Fruit fly (Drosophila melanogaster) ovary, adult (tissue): ENCODE measurements around the gene Rab7.
A peak's percentile ranks its signal among the peaks of the same experiment; 100 is the strongest.

ENCODE experiments used
- CG17801 ChIP-seq: fragments of 200-800 bp; optimal IDR thresholded peaks from 2 replicates; lab custom pipeline; 2019; ENCODE audit warnings: missing biosample characterization, mild to moderate bottlenecking, missing genetic modification characterization, moderate library complexity; ENCODE audit not compliant: partially characterized antibody

Gene Rab7

DNA sequence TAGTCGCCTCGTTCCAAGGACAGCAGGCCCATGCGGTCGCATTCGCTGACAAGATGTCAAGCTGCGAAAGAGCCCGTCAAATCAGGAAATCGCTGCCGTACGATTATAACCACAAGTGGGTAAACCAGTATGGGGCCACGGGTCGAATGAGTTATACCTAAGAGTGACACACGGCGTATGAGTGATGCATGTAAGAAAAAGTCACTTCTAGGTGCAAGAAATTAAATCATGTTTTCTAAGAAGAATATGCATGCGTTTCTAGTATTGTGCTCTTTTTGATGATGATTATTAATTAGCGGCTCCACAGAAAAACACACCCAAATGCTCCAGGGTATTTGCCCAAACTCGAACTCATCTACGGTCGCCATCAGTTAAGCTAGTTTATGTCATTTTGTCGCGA lies 24.8 kb downstream of the Rab7 start:
- no peak for TF ChIP-seq CG17801 (GFP tag; lab: Kevin White, UChicago)

DNA sequence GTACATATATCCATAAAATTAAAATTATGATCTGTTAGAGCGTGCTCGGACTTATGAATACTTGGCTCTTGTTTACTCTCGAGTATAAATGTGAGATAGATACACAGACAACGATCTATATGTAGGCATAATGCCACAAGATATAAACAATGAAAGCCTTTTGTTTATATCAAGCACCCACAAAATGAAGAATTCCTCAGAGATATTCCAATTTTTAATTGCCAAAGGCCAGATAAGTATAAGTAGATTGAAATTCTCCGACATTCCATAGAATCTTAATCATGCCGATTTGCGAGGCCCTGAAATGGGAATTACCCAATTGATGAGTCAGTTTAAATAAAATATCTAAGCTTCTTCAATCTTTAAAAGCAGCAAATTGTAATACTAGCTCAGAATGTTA lies 29.1 kb downstream of the Rab7 start:
- no peak for TF ChIP-seq CG17801 (GFP tag; lab: Kevin White, UChicago)

DNA sequence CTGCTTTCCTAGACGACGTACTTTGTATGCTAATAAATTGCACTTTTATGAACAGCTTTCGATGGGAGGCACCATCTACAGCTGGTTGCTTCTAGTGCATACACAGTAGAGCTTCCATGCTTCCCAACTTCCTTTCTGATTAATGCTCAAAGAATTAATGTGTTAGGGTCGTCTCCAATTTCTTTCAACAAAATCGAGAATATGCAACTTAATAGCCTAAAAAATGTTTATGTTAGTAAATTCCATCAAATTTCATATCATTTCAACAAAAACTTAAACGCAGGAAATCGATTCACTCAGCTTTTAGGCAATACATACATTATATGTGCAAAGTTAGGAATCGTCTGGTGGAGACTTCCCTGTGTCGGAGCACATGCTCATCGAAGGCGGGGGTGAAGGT lies 31.3 kb downstream of the Rab7 start:
- no peak for TF ChIP-seq CG17801 (GFP tag; lab: Kevin White, UChicago)

DNA sequence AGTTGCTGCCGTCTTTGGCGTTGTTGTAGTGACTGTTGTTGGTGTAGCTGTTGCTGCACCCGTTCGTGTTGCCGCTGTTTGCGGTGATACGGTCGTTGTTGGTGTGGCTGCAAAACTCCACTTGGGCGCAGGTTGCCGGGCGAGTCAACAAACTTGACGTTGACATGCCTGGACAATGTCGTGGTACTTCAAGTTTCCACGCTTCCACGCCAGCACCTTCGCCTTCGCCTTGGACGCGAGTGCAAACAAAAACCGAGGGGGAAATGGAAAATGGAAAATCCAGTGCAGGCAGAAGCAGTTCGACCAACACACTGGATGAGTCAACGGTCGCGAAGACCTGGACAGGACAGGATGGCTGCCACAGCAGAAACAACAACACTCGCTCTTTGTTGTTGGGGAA lies 31.9 kb downstream of the Rab7 start:
- TF ChIP-seq CG17801 (GFP tag; lab: Kevin White, UChicago): no peak

DNA sequence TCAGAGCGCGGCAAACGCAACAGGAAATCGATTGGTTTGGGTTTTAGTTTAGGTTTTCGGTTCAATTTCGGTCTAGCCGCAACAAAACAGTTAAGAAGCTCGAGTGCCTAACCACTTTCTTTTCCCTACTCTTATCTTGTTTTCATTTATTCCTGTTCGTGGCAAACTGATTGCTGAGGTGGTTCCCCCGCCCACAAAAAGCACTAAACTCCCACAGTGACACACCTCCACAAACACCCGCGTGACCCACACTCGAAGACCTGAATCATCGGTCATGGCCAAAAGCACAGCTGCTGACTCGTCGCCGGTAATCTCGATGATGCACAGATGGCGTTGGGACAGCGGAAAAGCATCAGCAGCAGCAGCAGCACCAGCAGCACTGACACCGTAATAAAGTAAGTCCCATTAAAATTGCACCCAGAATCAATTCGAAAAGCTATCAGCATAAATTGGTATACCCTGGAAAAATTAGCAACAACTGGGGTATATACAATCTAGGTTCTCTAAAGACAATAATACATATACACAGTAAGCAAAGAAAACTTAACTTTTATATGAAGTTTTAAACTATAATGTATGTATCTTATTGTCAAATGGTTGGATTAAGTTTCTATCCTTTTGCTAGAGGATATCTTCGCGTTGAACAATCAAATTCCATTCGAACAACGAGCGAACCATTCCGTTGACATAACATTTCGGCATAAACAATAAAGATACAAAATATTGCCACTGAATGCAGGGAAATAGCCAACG lies 33.1 kb downstream of the Rab7 start:
- TF ChIP-seq CG17801 (GFP tag; lab: Kevin White, UChicago): no peak

DNA sequence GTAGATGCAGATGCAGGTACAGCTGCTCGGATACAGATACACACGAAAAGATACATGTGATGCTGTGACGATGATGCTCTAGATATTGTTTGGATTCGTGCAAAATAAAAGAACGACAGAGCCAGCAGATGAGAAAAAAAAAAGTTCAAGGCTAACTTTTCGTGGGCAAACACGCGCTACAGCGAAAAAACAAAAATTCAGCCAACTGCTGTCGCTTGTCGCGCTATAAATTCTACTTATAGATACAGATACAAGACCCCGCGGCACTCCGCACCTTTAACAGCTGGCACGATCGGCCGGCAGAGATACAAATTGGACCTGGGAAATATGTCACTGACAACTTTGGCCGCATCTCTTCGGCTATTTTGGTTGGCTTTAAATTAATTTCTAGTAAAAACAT lies 33.7 kb downstream of the Rab7 start:
- no peak for TF ChIP-seq CG17801 (GFP tag; lab: Kevin White, UChicago)

DNA sequence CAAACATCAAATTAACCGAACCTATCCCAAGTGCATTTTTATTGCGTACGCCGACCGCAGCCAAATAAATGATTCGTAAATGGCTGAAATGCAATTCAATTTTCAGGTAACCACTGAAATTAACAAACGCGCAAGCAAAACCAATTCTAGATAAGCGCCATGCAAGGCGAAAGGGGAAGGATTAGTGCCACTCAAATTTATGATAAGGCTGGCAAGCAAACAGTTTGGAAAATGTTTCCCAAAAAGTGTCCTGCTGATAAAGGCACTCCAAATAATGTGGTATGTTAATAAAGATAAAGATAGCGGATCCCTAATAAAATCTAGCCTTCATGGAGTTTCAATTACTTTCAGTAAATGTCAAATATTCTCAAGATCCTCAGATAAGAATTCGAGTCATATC lies 34.4 kb downstream of the Rab7 start:
- TF ChIP-seq CG17801 (GFP tag; lab: Kevin White, UChicago): no peak

DNA sequence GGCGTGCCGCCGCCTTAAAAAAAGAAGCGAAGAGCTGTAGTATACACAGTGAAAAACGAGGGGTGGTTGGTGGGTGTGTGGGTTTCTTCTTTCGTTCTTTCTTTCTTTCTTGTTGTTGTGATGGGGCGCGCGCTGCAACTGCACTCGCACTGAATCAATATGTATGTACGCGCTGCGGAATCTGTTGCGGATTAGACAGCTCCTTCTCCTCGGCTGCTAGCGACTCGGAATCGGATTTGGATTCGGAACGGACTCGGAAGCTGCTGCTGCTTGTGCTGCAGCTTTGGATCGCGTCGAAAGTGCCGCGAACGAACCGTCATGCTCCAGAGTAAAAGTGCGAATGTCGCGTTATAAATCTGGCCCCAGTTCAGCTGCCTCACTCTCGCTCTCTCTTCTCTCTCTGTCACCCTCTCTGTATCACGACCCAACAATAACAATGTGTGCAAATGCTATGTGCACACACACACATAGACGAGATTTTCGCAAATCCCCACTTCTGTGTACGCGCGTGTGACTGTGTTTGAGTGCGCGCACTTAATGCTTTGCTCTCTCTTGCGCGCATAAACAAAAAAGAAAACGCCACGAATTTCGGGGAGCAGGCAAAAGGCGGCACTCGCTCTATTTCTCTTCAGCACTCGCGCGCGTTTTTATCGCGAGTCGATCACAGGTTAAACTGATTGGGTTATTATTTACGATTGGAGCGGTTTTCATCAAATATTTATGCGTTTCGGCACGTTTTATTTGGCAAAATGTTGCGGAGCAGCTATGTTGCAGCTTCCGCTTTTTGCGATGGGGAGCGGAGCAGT lies 38.4 kb downstream of the Rab7 start:
- peak; percentile 31 for TF ChIP-seq CG17801 (GFP tag; lab: Kevin White, UChicago)

DNA sequence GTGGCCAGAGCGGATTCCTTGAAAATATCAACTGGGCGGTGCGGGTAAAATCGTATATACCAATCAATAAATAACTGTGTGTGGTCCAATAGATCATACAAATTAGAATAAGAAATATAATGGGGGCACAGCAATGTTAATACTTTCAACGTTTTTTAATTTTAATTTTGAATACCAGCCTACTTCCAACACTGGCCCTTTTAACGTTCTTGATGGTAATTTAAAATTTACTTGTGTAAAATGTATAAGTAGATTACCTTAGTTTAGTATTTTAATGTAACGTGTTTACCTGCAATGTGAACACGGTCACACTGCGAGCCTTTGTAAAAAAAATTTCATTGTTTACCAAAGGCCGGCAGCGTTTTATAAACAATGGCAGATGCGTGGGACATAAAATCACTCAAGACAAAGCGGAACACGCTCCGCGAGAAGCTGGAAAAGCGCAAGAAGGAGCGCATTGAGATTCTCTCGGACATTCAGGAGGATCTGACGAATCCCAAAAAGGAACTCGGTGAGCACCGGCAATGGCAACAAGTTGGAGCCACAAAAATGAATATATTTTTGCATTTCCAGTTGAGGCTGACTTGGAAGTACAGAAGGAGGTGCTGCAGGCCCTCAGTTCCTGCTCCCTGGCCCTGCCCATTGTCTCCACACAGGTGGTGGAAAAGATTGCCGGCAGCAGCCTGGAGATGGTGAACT lies 39.2 kb downstream of the Rab7 start, which contains the start of the genes KrT95D and Mettl3:
Gene KrT95D (minus strand): TSS at position 3 of the 699 bp plus-strand sequence.
Gene Mettl3 (plus strand): TSS at position 333 of the 699 bp plus-strand sequence.
- TF ChIP-seq CG17801 (GFP tag; lab: Kevin White, UChicago): no peak

DNA sequence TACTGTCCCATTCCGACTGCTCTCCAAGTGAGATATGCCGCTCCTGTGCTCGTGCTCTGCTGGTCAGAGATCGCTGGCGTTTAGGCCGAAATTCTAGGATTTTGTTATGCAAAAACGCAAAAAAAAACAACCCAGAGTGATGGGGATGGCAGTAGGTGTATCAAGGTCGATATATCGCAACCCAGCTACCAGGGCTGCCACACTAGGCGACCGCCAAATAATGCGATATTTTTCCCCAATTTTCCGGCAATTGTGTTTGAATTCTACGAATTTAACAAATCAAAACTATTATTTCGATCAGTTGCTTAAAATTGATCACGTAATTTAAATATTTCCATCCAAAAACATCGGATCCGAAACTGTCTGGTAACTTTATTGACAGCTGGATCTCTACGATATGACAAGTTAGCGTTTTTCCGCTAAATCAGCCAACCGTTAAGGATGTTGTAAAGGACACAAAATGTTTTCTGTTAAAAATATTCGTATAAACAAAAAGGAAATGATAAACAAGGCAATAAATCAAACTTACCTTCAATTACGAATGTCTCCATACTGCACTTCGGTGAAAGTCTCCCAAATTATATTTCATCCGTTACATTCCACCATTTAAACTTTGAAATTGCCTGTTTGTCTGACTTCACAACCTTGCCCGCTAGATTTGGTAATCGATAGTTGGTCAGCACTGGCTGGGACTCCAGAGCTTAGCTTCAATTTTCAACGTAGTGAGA lies 44.9 kb downstream of the Rab7 start, which contains the start of gene spas:
Gene spas (plus strand): TSS at position 678 of the 728 bp plus-strand sequence.
- no peak for TF ChIP-seq CG17801 (GFP tag; lab: Kevin White, UChicago)

DNA sequence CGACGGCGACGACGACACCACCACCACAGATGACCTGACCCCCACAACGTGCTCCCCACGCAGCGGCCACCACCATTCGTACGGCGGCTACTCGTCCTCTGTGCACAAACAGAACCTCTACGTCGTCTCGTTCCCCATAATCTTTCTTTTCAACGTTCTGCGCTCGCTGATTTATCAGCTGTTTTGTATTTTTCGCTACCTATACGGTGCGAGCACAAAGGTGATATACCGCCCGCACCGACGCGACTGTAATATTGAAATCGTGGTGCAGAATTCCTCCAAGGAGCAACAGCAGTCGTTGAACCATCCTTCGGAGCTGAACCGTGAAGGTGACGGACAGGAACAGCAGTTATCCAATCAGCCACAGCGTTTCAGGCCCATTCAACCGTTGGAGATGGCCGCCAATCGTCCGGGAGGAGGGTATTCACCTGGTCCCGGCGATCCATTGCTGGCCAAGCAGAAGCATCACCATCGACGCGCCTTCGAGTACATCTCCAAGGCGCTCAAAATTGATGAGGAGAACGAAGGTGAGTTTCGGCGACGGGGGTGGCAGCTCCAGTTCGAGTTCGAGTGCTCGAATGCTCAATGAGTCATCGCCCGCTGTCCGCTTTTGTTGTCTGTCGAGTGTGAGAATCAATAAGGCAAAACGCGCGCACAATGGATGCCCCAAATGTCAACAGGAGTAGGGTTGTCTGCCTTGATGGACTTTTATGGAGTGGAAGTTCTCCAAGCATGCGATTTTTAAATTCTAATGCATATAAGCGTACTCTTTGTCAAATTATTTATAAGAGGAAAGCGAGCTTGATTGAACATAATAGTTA lies 46.1 kb downstream of the Rab7 start, which contains the start of gene Miro:
Gene Miro (minus strand): TSS at position 112 of the 821 bp plus-strand sequence.
- TF ChIP-seq CG17801 (GFP tag; lab: Kevin White, UChicago): peak; percentile 16
